Worm (Caenorhabditis elegans) whole organism, L4/young adult: ENCODE results near the gene F11E6.9.

Experiments
- W03F9.2 ChIP-seq: fragments of 150-350 bp; optimal IDR thresholded peaks from 2 replicates; lab custom pipeline; 2014; ENCODE audit warnings: missing biosample characterization, missing genetic modification characterization
- dao-5 ChIP-seq: sonication (generic microtip); optimal IDR thresholded peaks from 2 replicates; lab custom pipeline; 2016; ENCODE audit warnings: missing genotype, missing genetic modification characterization, moderate library complexity, missing compliant biosample characterization
- him-1 ChIP-seq: sonication (generic microtip); optimal IDR thresholded peaks from 2 replicates; lab custom pipeline; 2016; ENCODE audit warnings: missing genotype, missing genetic modification reagents, missing genetic modification characterization, missing compliant biosample characterization

The F11E6.9 gene

ce11 chrIV:17426970-17427369 is 48.2 kb downstream of the F11E6.9 start:
- no peak for TF ChIP-seq W03F9.2
- no peak for TF ChIP-seq dao-5 (tag; lab: Kevin White, UChicago)
- TF ChIP-seq him-1 (tag; lab: Kevin White, UChicago) = no peak
